Worm (Caenorhabditis elegans) whole organism, L1 larva: ENCODE measurements around the gene smcr-8.

ENCODE experiments used
- C04F5.9 ChIP-seq: sonication (generic microtip); optimal IDR thresholded peaks from 2 replicates; lab custom pipeline; 2016; ENCODE audit warnings: missing genetic modification characterization, missing compliant biosample characterization
- C16A3.4 ChIP-seq: fragments of 150-350 bp; optimal IDR thresholded peaks from 2 replicates; lab custom pipeline; 2014; ENCODE audit warnings: missing biosample characterization, missing genetic modification characterization
- C34B4.2 ChIP-seq: sonication (generic microtip); optimal IDR thresholded peaks from 2 replicates; lab custom pipeline; 2017; ENCODE audit warnings: mild to moderate bottlenecking, missing genetic modification characterization, missing compliant biosample characterization
- F16B12.6 ChIP-seq: fragments of 150-350 bp; optimal IDR thresholded peaks from 2 replicates; lab custom pipeline; 2014; ENCODE audit warnings: missing biosample characterization, missing genetic modification characterization
- Y116A8C.19 ChIP-seq: sonication (generic microtip); optimal IDR thresholded peaks from 2 replicates; lab custom pipeline; 2016; ENCODE audit warnings: missing compliant biosample characterization, missing genetic modification characterization, borderline replicate concordance
- aha-1 ChIP-seq: fragments of 150-350 bp; optimal IDR thresholded peaks from 2 replicates; lab custom pipeline; 2014; ENCODE audit warnings: missing biosample characterization, missing genetic modification characterization
- ama-1 ChIP-seq: fragments of 150-350 bp; optimal IDR thresholded peaks from 2 replicates; lab custom pipeline; 2014
- ceh-8 ChIP-seq: fragments of 200-800 bp; sonication (Bioruptor generic); optimal IDR thresholded peaks from 2 replicates; lab custom pipeline; 2018; ENCODE audit warnings: mild to moderate bottlenecking, missing genetic modification characterization, moderate library complexity, missing compliant biosample characterization
- ceh-88 ChIP-seq: fragments of 200-800 bp; sonication (Bioruptor generic); IDR thresholded peaks from 2 replicates; pipeline ENCODE4 v1.3.6; 2022; ENCODE audit warnings: missing genetic modification characterization, missing compliant biosample characterization
- ceh-90 ChIP-seq: sonication (generic microtip); optimal IDR thresholded peaks from 2 replicates; lab custom pipeline; 2016; ENCODE audit warnings: missing genetic modification characterization, missing compliant biosample characterization
- dsc-1 ChIP-seq: sonication (generic microtip); optimal IDR thresholded peaks from 2 replicates; lab custom pipeline; 2016; ENCODE audit warnings: mild to moderate bottlenecking, missing genetic modification characterization, missing compliant biosample characterization
- egl-13 ChIP-seq: sonication (generic microtip); optimal IDR thresholded peaks from 2 replicates; lab custom pipeline; 2016; ENCODE audit warnings: missing genotype, missing genetic modification reagents, missing genetic modification characterization, missing compliant biosample characterization
- egl-27 ChIP-seq, 2 experiments: fragments of 150-350 bp in 1 of 2; sonication (generic microtip); optimal IDR thresholded peaks; 3 replicates each; lab custom pipeline; 2017 to 2018; ENCODE audit warnings: missing biosample characterization in 2 of 2, missing genetic modification characterization in 2 of 2, missing genetic modification reagents in 2 of 2
- elt-2 ChIP-seq: sonication (generic microtip); optimal IDR thresholded peaks from 2 replicates; lab custom pipeline; 2016; ENCODE audit warnings: missing genetic modification characterization, mild to moderate bottlenecking, inconsistent platforms, missing compliant biosample characterization, missing genetic modification reagents
- elt-3 ChIP-seq, 6 experiments: fragments of 150-350 bp in 1 of 6; sonication (generic microtip); optimal IDR thresholded peaks; 2 replicates each; lab custom pipeline; 2017 to 2018; ENCODE audit warnings: missing biosample characterization in 6 of 6, missing genetic modification characterization in 6 of 6, inconsistent platforms in 1 of 6
- ets-5 ChIP-seq: fragments of 200-800 bp; sonication (Bioruptor generic); IDR thresholded peaks from 2 replicates; pipeline ENCODE4 v1.3.6; 2022; ENCODE audit warnings: missing genetic modification characterization, missing compliant biosample characterization
- fkh-4 ChIP-seq: sonication (generic microtip); optimal IDR thresholded peaks from 2 replicates; lab custom pipeline; 2016; ENCODE audit warnings: missing compliant biosample characterization, missing genetic modification characterization, borderline replicate concordance
- fos-1 ChIP-seq: fragments of 150-350 bp; optimal IDR thresholded peaks from 2 replicates; lab custom pipeline; 2014; ENCODE audit warnings: missing biosample characterization, missing genetic modification characterization
- hlh-17 ChIP-seq: fragments of 200-800 bp; sonication (Bioruptor generic); optimal IDR thresholded peaks from 2 replicates; lab custom pipeline; 2018; ENCODE audit warnings: missing genetic modification characterization, mild to moderate bottlenecking, missing compliant biosample characterization, moderate library complexity, borderline replicate concordance
- hlh-4 ChIP-seq: sonication (generic microtip); optimal IDR thresholded peaks from 2 replicates; lab custom pipeline; 2016; ENCODE audit warnings: mild to moderate bottlenecking, missing genetic modification characterization, missing compliant biosample characterization
- jun-1 ChIP-seq: fragments of 150-350 bp; optimal IDR thresholded peaks from 2 replicates; lab custom pipeline; 2014; ENCODE audit warnings: missing biosample characterization, missing genetic modification reagents, missing genetic modification characterization
- lin-13 ChIP-seq: fragments of 150-350 bp; optimal IDR thresholded peaks from 2 replicates; lab custom pipeline; 2014; ENCODE audit warnings: missing biosample characterization, missing genetic modification reagents, missing genetic modification characterization
- lin-35 ChIP-seq, 2 experiments: fragments of 150-350 bp; optimal IDR thresholded peaks; 2 replicates each; lab custom pipeline; 2014; ENCODE audit warnings: missing biosample characterization in 2 of 2, missing genetic modification characterization in 2 of 2, missing genetic modification reagents in 2 of 2
- lin-39 ChIP-seq: fragments of 150-350 bp; optimal IDR thresholded peaks from 2 replicates; lab custom pipeline; 2014; ENCODE audit warnings: missing biosample characterization, missing genetic modification reagents, missing genetic modification characterization
- lir-3 ChIP-seq: sonication (generic microtip); optimal IDR thresholded peaks from 2 replicates; lab custom pipeline; 2016; ENCODE audit warnings: mild to moderate bottlenecking, missing genetic modification characterization, moderate library complexity, missing compliant biosample characterization; ENCODE audit not compliant: poor library complexity
- lsy-2 ChIP-seq, 2 experiments: fragments of 150-350 bp; optimal IDR thresholded peaks; 2 replicates each; lab custom pipeline; 2014; ENCODE audit warnings: missing biosample characterization in 2 of 2, missing genetic modification characterization in 2 of 2
- mab-9 ChIP-seq: fragments of 200-800 bp; sonication (Bioruptor generic); IDR thresholded peaks from 2 replicates; pipeline ENCODE4 v1.3.6; 2022; ENCODE audit warnings: missing genetic modification reagents, missing genetic modification characterization, missing compliant biosample characterization
- mdl-1 ChIP-seq, 2 experiments: fragments of 150-350 bp; optimal IDR thresholded peaks; 2 replicates each; lab custom pipeline; 2014 to 2017; ENCODE audit warnings: missing biosample characterization in 2 of 2, missing genetic modification characterization in 2 of 2, inconsistent platforms in 1 of 2
- mep-1 ChIP-seq: fragments of 150-350 bp; optimal IDR thresholded peaks from 2 replicates; lab custom pipeline; 2014; ENCODE audit warnings: missing biosample characterization, missing genetic modification characterization
- nhr-19 ChIP-seq: fragments of 200-800 bp; sonication (Bioruptor generic); conservative IDR thresholded peaks from 2 replicates; pipeline ENCODE4 v1.3.6; 2022; ENCODE audit warnings: missing genetic modification characterization, missing compliant biosample characterization
- nhr-20 ChIP-seq: sonication (generic microtip); optimal IDR thresholded peaks from 2 replicates; lab custom pipeline; 2016; ENCODE audit warnings: mild to moderate bottlenecking, missing genetic modification characterization, missing compliant biosample characterization
- nhr-28 ChIP-seq: fragments of 150-350 bp; optimal IDR thresholded peaks from 2 replicates; lab custom pipeline; 2014; ENCODE audit warnings: missing biosample characterization, missing genetic modification characterization
- nhr-47 ChIP-seq: sonication (generic microtip); optimal IDR thresholded peaks from 2 replicates; lab custom pipeline; 2016; ENCODE audit warnings: mild to moderate bottlenecking, missing genetic modification characterization, moderate library complexity, missing compliant biosample characterization
- nhr-71 ChIP-seq: sonication (generic microtip); optimal IDR thresholded peaks from 2 replicates; lab custom pipeline; 2016; ENCODE audit warnings: mild to moderate bottlenecking, missing genetic modification characterization, moderate library complexity, missing compliant biosample characterization
- nhr-76 ChIP-seq: sonication (generic microtip); optimal IDR thresholded peaks from 2 replicates; lab custom pipeline; 2017; ENCODE audit warnings: missing biosample characterization, missing genetic modification characterization
- nhr-90 ChIP-seq: sonication (generic microtip); optimal IDR thresholded peaks from 2 replicates; lab custom pipeline; 2016; ENCODE audit warnings: mild to moderate bottlenecking, missing genetic modification characterization, missing compliant biosample characterization; ENCODE audit not compliant: poor library complexity
- pqm-1 ChIP-seq: sonication (generic microtip); optimal IDR thresholded peaks from 3 replicates; lab custom pipeline; 2017; ENCODE audit warnings: missing biosample characterization, missing genetic modification characterization
- skn-1 ChIP-seq: fragments of 150-350 bp; optimal IDR thresholded peaks from 2 replicates; lab custom pipeline; 2014; ENCODE audit warnings: missing biosample characterization, missing genetic modification characterization
- snpc-4 ChIP-seq: fragments of 150-350 bp; optimal IDR thresholded peaks from 2 replicates; lab custom pipeline; 2014; ENCODE audit warnings: missing biosample characterization, missing genetic modification characterization
- sox-4 ChIP-seq: sonication (generic microtip); optimal IDR thresholded peaks from 2 replicates; lab custom pipeline; 2016; ENCODE audit warnings: missing genetic modification characterization, missing compliant biosample characterization
- sup-37 ChIP-seq: fragments of 200-800 bp; sonication (Bioruptor generic); optimal IDR thresholded peaks from 2 replicates; lab custom pipeline; 2018; ENCODE audit warnings: mild to moderate bottlenecking, missing genetic modification characterization, missing compliant biosample characterization
- swsn-7 ChIP-seq: sonication (generic microtip); optimal IDR thresholded peaks from 2 replicates; lab custom pipeline; 2016; ENCODE audit warnings: missing genetic modification characterization, missing compliant biosample characterization
- tbx-2 ChIP-seq: sonication (generic microtip); optimal IDR thresholded peaks from 2 replicates; lab custom pipeline; 2016; ENCODE audit warnings: missing genetic modification characterization, missing compliant biosample characterization
- tlp-1 ChIP-seq: fragments of 150-350 bp; optimal IDR thresholded peaks from 2 replicates; lab custom pipeline; 2014; ENCODE audit warnings: missing biosample characterization, missing genetic modification characterization
- unc-30 ChIP-seq: sonication (generic microtip); optimal IDR thresholded peaks from 2 replicates; lab custom pipeline; 2017; ENCODE audit warnings: missing biosample characterization, missing genetic modification characterization
- unc-62 ChIP-seq: fragments of 150-350 bp; optimal IDR thresholded peaks from 2 replicates; lab custom pipeline; 2014; ENCODE audit warnings: missing biosample characterization, missing genetic modification reagents, missing genetic modification characterization
- unc-98 ChIP-seq: fragments of 200-800 bp; sonication (Bioruptor generic); IDR thresholded peaks from 2 replicates; pipeline ENCODE4 v1.3.6; 2022; ENCODE audit warnings: missing genetic modification characterization, missing compliant biosample characterization
- vab-15 ChIP-seq: sonication (generic microtip); optimal IDR thresholded peaks from 2 replicates; lab custom pipeline; 2017; ENCODE audit warnings: missing genotype, mild to moderate bottlenecking, missing genetic modification characterization, missing compliant biosample characterization
- zag-1 ChIP-seq: fragments of 150-350 bp; optimal IDR thresholded peaks from 2 replicates; lab custom pipeline; 2014; ENCODE audit warnings: missing biosample characterization, missing genetic modification characterization
- ztf-11 ChIP-seq, 2 experiments: sonication (generic microtip); optimal IDR thresholded peaks; 2 replicates each; lab custom pipeline; 2016 to 2017; ENCODE audit warnings: missing genetic modification characterization in 2 of 2, missing biosample characterization in 1 of 2, missing compliant biosample characterization in 1 of 2

The smcr-8 gene

DNA sequence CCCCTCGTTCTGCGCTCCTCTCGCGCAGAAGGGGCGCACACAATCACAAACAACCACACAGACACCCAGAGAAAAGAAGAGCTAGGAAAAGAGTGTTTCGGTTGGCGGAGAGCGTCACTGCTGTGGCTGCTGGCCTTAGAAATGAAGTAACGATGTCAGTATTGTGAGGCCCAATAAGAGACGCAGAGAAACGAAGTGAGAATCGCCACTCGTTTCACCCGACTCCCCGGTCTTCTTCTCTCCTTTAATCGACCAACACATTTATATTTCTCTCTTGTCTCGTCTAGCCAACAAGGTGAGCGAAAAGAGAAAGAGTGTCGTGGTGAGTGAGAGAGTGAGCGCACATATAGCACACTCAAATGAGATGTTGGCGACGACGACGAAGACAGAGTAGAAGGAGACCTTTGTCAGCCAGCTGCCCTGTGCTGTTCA is 14.8 kb downstream of the smcr-8 start (continued):
- TF ChIP-seq pqm-1 (no peak), F16B12.6 (peak; percentile 13), fkh-4 (tag; lab: Kevin White, UChicago) (peak; percentile 20), C04F5.9 (peak; percentile 24), ets-5 (GFP tag; lab: Robert Waterston, UW) (no peak), sox-4 (tag; lab: Kevin White, UChicago) (peak; percentile 54), ama-1 (lab: Kevin White, UChicago) (peak; percentile 15), lsy-2 (tag; optimal IDR thresholded peaks at IDR 0.05; lab: Kevin White, UChicago) (peak; percentile 83 to 91), jun-1 (tag; lab: Kevin White, UChicago) (peak; percentile 85), aha-1 (tag; lab: Kevin White, UChicago) (no peak), vab-15 (peak; percentile 22), nhr-90 (peak; percentile 75), nhr-19 (GFP tag; lab: Robert Waterston, UW) (peak; percentile 84), hlh-4 (tag; lab: Kevin White, UChicago) (no peak), ceh-90 (tag; lab: Kevin White, UChicago) (no peak), ceh-8 (GFP tag; lab: Kevin White, UChicago) (peak; percentile 57), sup-37 (peak; percentile 32), lin-13 (peak; percentile 82), zag-1 (peak; percentile 77), ceh-88 (GFP tag; lab: Robert Waterston, UW) (peak; percentile 55; the same call in 1 of the 2 replicates), mep-1 (tag; lab: Kevin White, UChicago) (peak; percentile 97), tbx-2 (tag; lab: Kevin White, UChicago) (peak; percentile 96), C16A3.4 (tag; lab: Kevin White, UChicago) (peak; percentile 80), nhr-20 (tag; lab: Kevin White, UChicago) (peak; percentile 86), nhr-76 (no peak), C34B4.2 (tag; lab: Kevin White, UChicago) (no peak), unc-30 (no peak), unc-98 (no peak), lir-3 (tag; lab: Kevin White, UChicago) (peak; percentile 71), nhr-28 (tag; lab: Kevin White, UChicago) (no peak), snpc-4 (peak; percentile 75), mab-9 (GFP tag; lab: Robert Waterston, UW) (no peak; the same call in 1 of the 2 replicates), unc-62 (no peak), lin-39 (tag; lab: Kevin White, UChicago) (peak; percentile 53), Y116A8C.19 (tag; lab: Kevin White, UChicago) (no peak), fos-1 (peak; percentile 88), skn-1 (tag; lab: Kevin White, UChicago) (peak; percentile 86)

DNA sequence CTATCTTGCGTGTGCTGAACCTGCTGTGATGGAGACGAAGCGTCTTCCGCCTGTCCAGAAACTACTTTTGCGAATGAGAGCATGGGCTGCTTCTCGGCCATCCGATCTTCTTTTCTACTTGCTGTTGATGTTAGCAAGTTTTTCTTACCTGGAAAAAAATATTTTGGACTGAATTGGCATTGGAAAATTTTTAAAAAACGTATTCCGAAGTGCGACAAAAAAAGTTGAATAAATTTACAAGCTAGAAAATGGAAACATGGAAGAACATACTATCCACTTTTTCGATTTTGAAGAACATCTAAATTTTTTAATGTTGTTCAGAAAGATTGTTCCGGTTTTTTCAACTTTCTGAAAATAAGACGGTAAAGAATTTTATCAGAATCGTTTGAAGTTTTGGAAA is 18.4 kb downstream of the smcr-8 start, which contains the start of gene larp-1:
larp-1 (minus strand) TSS at position 101 of the 400 bp plus-strand sequence.
- no peak for TF ChIP-seq unc-98
- TF ChIP-seq elt-2: no peak
- no peak for TF ChIP-seq C34B4.2 (tag; lab: Kevin White, UChicago)
- TF ChIP-seq lin-35 (GFP tag; optimal IDR thresholded peaks at IDR 0.05; lab: Kevin White, UChicago): no peak
- TF ChIP-seq, all 84 proteins: peak for 0

DNA sequence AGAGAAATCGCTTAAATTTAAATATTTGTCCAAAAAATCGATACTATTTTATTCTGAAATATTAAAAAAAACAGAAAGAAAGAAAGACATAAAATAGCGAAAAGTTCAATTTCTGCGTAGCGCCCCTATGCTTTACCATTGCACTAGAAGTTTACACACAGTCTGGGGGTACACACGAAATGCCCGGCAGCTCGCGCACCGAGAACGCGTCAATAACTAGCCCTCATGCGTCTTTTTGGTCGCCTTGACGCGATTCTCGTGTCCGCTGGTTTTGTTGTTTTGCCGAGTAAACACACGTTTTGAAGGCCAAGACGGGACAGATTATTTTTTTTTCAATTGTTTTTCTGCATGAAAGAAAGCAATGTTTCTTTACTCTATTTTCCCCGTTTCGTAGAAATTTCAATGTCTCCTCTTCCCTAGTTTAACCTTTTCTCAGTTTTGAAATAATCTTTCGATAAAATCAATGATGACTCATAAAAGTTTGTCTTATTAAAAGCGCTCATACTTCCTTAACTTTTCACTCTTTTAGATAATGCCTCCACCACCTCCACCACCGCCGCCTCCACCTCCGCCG is 19.0 kb downstream of the smcr-8 start, which contains the start of gene wip-1:
wip-1 (plus strand) TSS at position 524 of the 574 bp plus-strand sequence.
- TF ChIP-seq ztf-11 (tag; optimal IDR thresholded peaks at IDR 0.05; lab: Kevin White, UChicago) (peak in 1 of 2 experiments; percentile 95), nhr-47 (tag; lab: Kevin White, UChicago) (peak; percentile 99), ceh-88 (GFP tag; lab: Robert Waterston, UW) (peak; percentile 95), C04F5.9 (peak; percentile 95), nhr-71 (tag; lab: Kevin White, UChicago) (peak; percentile 99), tbx-2 (tag; lab: Kevin White, UChicago) (peak; percentile 99), mdl-1 (tag; optimal IDR thresholded peaks at IDR 0.05; lab: Kevin White, UChicago) (peak in 1 of 2 experiments; percentile 98), egl-13 (peak; percentile 95), unc-62 (peak; percentile 23), egl-27 (tag; optimal IDR thresholded peaks at IDR 0.05; lab: Kevin White, UChicago) (peak; percentile 12 to 18), hlh-17 (GFP tag; lab: Kevin White, UChicago) (no peak), mab-9 (GFP tag; lab: Robert Waterston, UW) (peak; percentile 89), swsn-7 (tag; lab: Kevin White, UChicago) (peak; percentile 99), dsc-1 (tag; lab: Kevin White, UChicago) (peak; percentile 98), jun-1 (tag; lab: Kevin White, UChicago) (peak; percentile 97), tlp-1 (tag; lab: Kevin White, UChicago) (no peak), unc-98 (peak; percentile 19; the same call in 1 of the 2 replicates), elt-3 (tag; optimal IDR thresholded peaks at IDR 0.05; lab: Kevin White, UChicago) (peak in 5 of 6 experiments; percentile 48 to 96 (median 90))
